Fruit fly (Drosophila melanogaster) whole organism, prepupa: Measurements from ENCODE around the gene D2hgdh.

Source experiments
- CG1621 ChIP-seq: fragments of 200-800 bp; sonication (Bioruptor generic); optimal IDR thresholded peaks from 3 replicates; lab custom pipeline; 2018; ENCODE audit warnings: missing biosample characterization, mild to moderate bottlenecking, missing genetic modification characterization
- Hr38 ChIP-seq: sonication (Bioruptor generic); optimal IDR thresholded peaks from 2 replicates; lab custom pipeline; 2016; ENCODE audit warnings: missing biosample characterization, missing genetic modification characterization
- Hr39 ChIP-seq: fragments of 200-800 bp; sonication (Bioruptor generic); optimal IDR thresholded peaks from 2 replicates; lab custom pipeline; 2016; ENCODE audit warnings: missing biosample characterization, missing genetic modification characterization
- Sox102F ChIP-seq: fragments of 200-800 bp; sonication (Bioruptor generic); optimal IDR thresholded peaks from 2 replicates; lab custom pipeline; 2016; ENCODE audit warnings: missing biosample characterization, mild to moderate bottlenecking, missing genetic modification characterization
- fd59A ChIP-seq: fragments of 200-800 bp; sonication (Bioruptor generic); optimal IDR thresholded peaks from 2 replicates; lab custom pipeline; 2017; ENCODE audit warnings: missing biosample characterization, mild to moderate bottlenecking, missing genetic modification characterization, missing genetic modification reagents
- net ChIP-seq: fragments of 200-800 bp; sonication (Bioruptor generic); optimal IDR thresholded peaks from 3 replicates; lab custom pipeline; 2016; ENCODE audit warnings: missing biosample characterization, missing genetic modification characterization
- topi ChIP-seq: fragments of 200-800 bp; sonication (Bioruptor generic); optimal IDR thresholded peaks from 3 replicates; lab custom pipeline; 2016; ENCODE audit warnings: missing biosample characterization, missing genetic modification characterization

- TF ChIP-seq net (GFP tag; lab: Kevin White, UChicago) (no peak), Hr39 (GFP tag; lab: Kevin White, UChicago) (no peak), fd59A (no peak), Sox102F (no peak), topi (GFP tag; lab: Kevin White, UChicago) (no peak), CG1621 (no peak), Hr38 (GFP tag; lab: Kevin White, UChicago) (no peak)
Measured at dm6 chrX:2125527-2126088, 15.7 kb upstream of the D2hgdh start.
